Fruit fly (Drosophila melanogaster) whole organism, embryonic: ENCODE results near the gene LPCAT.

ENCODE experiments used
- Ada2b ChIP-seq: fragments of 200-800 bp; sonication (Bioruptor generic); IDR thresholded peaks from 2 replicates; pipeline ENCODE4 v1.3.6; 2022; ENCODE audit warnings: missing biosample characterization, missing genetic modification characterization
- Bdp1 ChIP-seq: fragments of 200-800 bp; sonication (Bioruptor generic); optimal IDR thresholded peaks from 3 replicates; lab custom pipeline; 2016; ENCODE audit warnings: missing biosample characterization, missing genetic modification characterization
- BtbVII ChIP-seq: fragments of 200-800 bp; sonication (Bioruptor generic); optimal IDR thresholded peaks from 3 replicates; lab custom pipeline; 2017; ENCODE audit warnings: missing biosample characterization, mild to moderate bottlenecking, missing genetic modification characterization
- CG10147 ChIP-seq: fragments of 200-800 bp; sonication (Bioruptor generic); optimal IDR thresholded peaks from 2 replicates; lab custom pipeline; 2019; ENCODE audit warnings: missing biosample characterization, mild to moderate bottlenecking, missing genetic modification characterization, moderate library complexity
- CG10267 ChIP-seq: fragments of 200-800 bp; sonication (Bioruptor generic); optimal IDR thresholded peaks from 2 replicates; lab custom pipeline; 2018; ENCODE audit warnings: missing biosample characterization, mild to moderate bottlenecking, missing genetic modification characterization, moderate library complexity
- CG11695 ChIP-seq: fragments of 200-800 bp; sonication (Bioruptor generic); IDR thresholded peaks from 3 replicates; pipeline ENCODE4 v1.3.6; 2022; ENCODE audit warnings: missing biosample characterization, missing genetic modification characterization
- CG17186 ChIP-seq: fragments of 200-800 bp; sonication (Bioruptor generic); optimal IDR thresholded peaks from 3 replicates; lab custom pipeline; 2017; ENCODE audit warnings: missing biosample characterization, missing genetic modification reagents, missing genetic modification characterization
- CG17912 ChIP-seq: fragments of 200-800 bp; sonication (Bioruptor generic); optimal IDR thresholded peaks from 2 replicates; lab custom pipeline; 2018; ENCODE audit warnings: missing biosample characterization, mild to moderate bottlenecking, missing genetic modification characterization
- CG2712 ChIP-seq: fragments of 200-800 bp; optimal IDR thresholded peaks from 3 replicates; lab custom pipeline; 2019; ENCODE audit warnings: missing biosample characterization, mild to moderate bottlenecking, missing genetic modification characterization, moderate library complexity
- CG30020 ChIP-seq: fragments of 200-800 bp; optimal IDR thresholded peaks from 2 replicates; lab custom pipeline; 2019; ENCODE audit warnings: missing biosample characterization, mild to moderate bottlenecking, missing genetic modification characterization, moderate library complexity
- CG31441 ChIP-seq: fragments of 200-800 bp; sonication (Bioruptor generic); IDR thresholded peaks from 2 replicates; pipeline ENCODE4 v1.3.6; 2022; ENCODE audit warnings: missing biosample characterization, missing genetic modification characterization
- CG3281 ChIP-seq: fragments of 200-800 bp; sonication (Bioruptor generic); optimal IDR thresholded peaks from 3 replicates; lab custom pipeline; 2017; ENCODE audit warnings: missing biosample characterization, mild to moderate bottlenecking, missing genetic modification characterization
- CG34224 ChIP-seq: fragments of 200-800 bp; sonication (Bioruptor generic); IDR thresholded peaks from 3 replicates; pipeline ENCODE4 v1.3.6; 2022; ENCODE audit warnings: missing biosample characterization, missing genetic modification characterization; ENCODE audit not compliant: partially characterized antibody
- CG42726 ChIP-seq: fragments of 200-800 bp; sonication (Bioruptor generic); IDR thresholded peaks from 2 replicates; pipeline ENCODE4 v1.3.6; 2022; ENCODE audit warnings: missing biosample characterization, missing genetic modification characterization; ENCODE audit not compliant: partially characterized antibody
- CG4282 ChIP-seq: fragments of 200-800 bp; sonication (Bioruptor generic); optimal IDR thresholded peaks from 2 replicates; lab custom pipeline; 2016; ENCODE audit warnings: missing biosample characterization, missing genetic modification characterization
- CG4424 ChIP-seq: fragments of 200-800 bp; sonication (Bioruptor generic); optimal IDR thresholded peaks from 3 replicates; lab custom pipeline; 2016; ENCODE audit warnings: missing biosample characterization, missing genetic modification characterization
- CG4730 ChIP-seq: fragments of 200-800 bp; sonication (Bioruptor generic); IDR thresholded peaks from 2 replicates; pipeline ENCODE4 v1.3.6; 2022; ENCODE audit warnings: missing biosample characterization, missing genetic modification characterization
- CG4820 ChIP-seq: fragments of 200-800 bp; sonication (Bioruptor generic); optimal IDR thresholded peaks from 3 replicates; lab custom pipeline; 2016; ENCODE audit warnings: missing biosample characterization, missing genetic modification characterization
- CG6791 ChIP-seq: fragments of 200-800 bp; sonication (Bioruptor generic); IDR thresholded peaks from 3 replicates; pipeline ENCODE4 v1.3.6; 2022; ENCODE audit warnings: missing biosample characterization, missing genetic modification characterization; ENCODE audit not compliant: partially characterized antibody
- CG6854 ChIP-seq: fragments of 200-800 bp; sonication (Bioruptor generic); optimal IDR thresholded peaks from 3 replicates; lab custom pipeline; 2017; ENCODE audit warnings: missing biosample characterization, mild to moderate bottlenecking, missing genetic modification characterization
- CG8089 ChIP-seq: fragments of 200-800 bp; sonication (Bioruptor generic); optimal IDR thresholded peaks from 3 replicates; lab custom pipeline; 2016; ENCODE audit warnings: missing biosample characterization, missing genetic modification characterization
- CG8281 ChIP-seq: fragments of 200-800 bp; sonication (Bioruptor generic); optimal IDR thresholded peaks from 2 replicates; lab custom pipeline; 2018; ENCODE audit warnings: missing biosample characterization, mild to moderate bottlenecking, missing genetic modification characterization, moderate library complexity
- CG9797 ChIP-seq: fragments of 200-800 bp; sonication (Bioruptor generic); optimal IDR thresholded peaks from 3 replicates; lab custom pipeline; 2018; ENCODE audit warnings: missing biosample characterization, mild to moderate bottlenecking, missing genetic modification characterization
- D19A ChIP-seq: fragments of 200-800 bp; optimal IDR thresholded peaks from 3 replicates; lab custom pipeline; 2019; ENCODE audit warnings: missing biosample characterization, mild to moderate bottlenecking, missing genetic modification characterization, moderate library complexity
- Dbx ChIP-seq: fragments of 200-800 bp; sonication (Bioruptor generic); IDR thresholded peaks from 3 replicates; pipeline ENCODE4 v1.3.6; 2022; ENCODE audit warnings: missing biosample characterization, missing genetic modification characterization
- Nf-YA ChIP-seq: fragments of 200-800 bp; sonication (Bioruptor generic); IDR thresholded peaks from 2 replicates; pipeline ENCODE4 v1.3.6; 2022; ENCODE audit warnings: missing biosample characterization, missing genetic modification characterization
- Nf-YB ChIP-seq: fragments of 200-800 bp; sonication (Bioruptor generic); optimal IDR thresholded peaks from 3 replicates; lab custom pipeline; 2019; ENCODE audit warnings: missing biosample characterization, mild to moderate bottlenecking, missing genetic modification characterization, moderate library complexity
- Nf-YC ChIP-seq: fragments of 200-800 bp; optimal IDR thresholded peaks from 3 replicates; lab custom pipeline; 2019; ENCODE audit warnings: missing biosample characterization, mild to moderate bottlenecking, missing genetic modification characterization, moderate library complexity
- Vsx1 ChIP-seq: fragments of 200-800 bp; sonication (Bioruptor generic); optimal IDR thresholded peaks from 2 replicates; lab custom pipeline; 2017; ENCODE audit warnings: missing biosample characterization, mild to moderate bottlenecking, missing genetic modification characterization, missing genetic modification reagents
- abd-A ChIP-seq: fragments of 200-800 bp; sonication (Bioruptor generic); optimal IDR thresholded peaks from 3 replicates; lab custom pipeline; 2019; ENCODE audit warnings: missing biosample characterization, mild to moderate bottlenecking, missing genetic modification characterization, moderate library complexity
- bbx ChIP-seq: fragments of 200-800 bp; sonication (Bioruptor generic); IDR thresholded peaks from 2 replicates; pipeline ENCODE4 v1.3.6; 2022; ENCODE audit warnings: missing biosample characterization, missing genetic modification characterization; ENCODE audit not compliant: partially characterized antibody
- chinmo ChIP-seq: fragments of 200-800 bp; sonication (Bioruptor generic); IDR thresholded peaks from 4 replicates; pipeline ENCODE4 v1.3.6; 2022; ENCODE audit warnings: missing biosample characterization, missing genetic modification characterization; ENCODE audit not compliant: partially characterized antibody
- chn ChIP-seq: fragments of 200-800 bp; sonication (Bioruptor generic); optimal IDR thresholded peaks from 2 replicates; lab custom pipeline; 2016; ENCODE audit warnings: missing biosample characterization, missing genetic modification characterization
- ci ChIP-seq: fragments of 200-800 bp; sonication (Bioruptor generic); IDR thresholded peaks from 3 replicates; pipeline ENCODE4 v1.3.6; 2022; ENCODE audit warnings: missing biosample characterization, missing genetic modification characterization
- en ChIP-seq: fragments of 200-800 bp; sonication (Bioruptor generic); optimal IDR thresholded peaks from 2 replicates; lab custom pipeline; 2016; ENCODE audit warnings: missing biosample characterization, missing genetic modification characterization
- eyg ChIP-seq: fragments of 200-800 bp; sonication (Bioruptor generic); optimal IDR thresholded peaks from 3 replicates; lab custom pipeline; 2016; ENCODE audit warnings: missing biosample characterization, missing genetic modification characterization
- fu2 ChIP-seq: fragments of 200-800 bp; sonication (Bioruptor generic); optimal IDR thresholded peaks from 2 replicates; lab custom pipeline; 2016; ENCODE audit warnings: missing biosample characterization, missing genetic modification characterization
- gt ChIP-seq: fragments of 200-800 bp; sonication (Bioruptor generic); IDR thresholded peaks from 2 replicates; pipeline ENCODE4 v1.3.6; 2022; ENCODE audit warnings: missing biosample characterization, missing genetic modification characterization
- h ChIP-seq: fragments of >200 bp; optimal IDR thresholded peaks from 2 replicates; lab custom pipeline; 2017
- hkb ChIP-seq, 2 experiments: fragments of 200-800 bp in 1 of 2; fragments of >200 bp in 1 of 2; sonication (Bioruptor generic) in 1 of 2; IDR thresholded peaks in 1 of 2; optimal IDR thresholded peaks in 1 of 2; 2 replicates each; pipeline versions ENCODE4 v1.3.6 to Lab custom; 2017 to 2022; ENCODE audit warnings: missing biosample characterization in 1 of 2, missing genetic modification characterization in 1 of 2
- jing ChIP-seq: fragments of 200-800 bp; sonication (Bioruptor generic); optimal IDR thresholded peaks from 2 replicates; lab custom pipeline; 2018; ENCODE audit warnings: missing biosample characterization, mild to moderate bottlenecking, missing genetic modification characterization
- maf-S ChIP-seq: fragments of 200-800 bp; sonication (Bioruptor generic); optimal IDR thresholded peaks from 2 replicates; lab custom pipeline; 2016; ENCODE audit warnings: missing biosample characterization, missing genetic modification characterization
- mam ChIP-seq: fragments of 200-800 bp; sonication (Bioruptor generic); optimal IDR thresholded peaks from 3 replicates; lab custom pipeline; 2016; ENCODE audit warnings: missing biosample characterization, missing genetic modification characterization
- pb ChIP-seq: fragments of 200-800 bp; sonication (Bioruptor generic); optimal IDR thresholded peaks from 3 replicates; lab custom pipeline; 2016; ENCODE audit warnings: missing biosample characterization, missing genetic modification characterization
- repo ChIP-seq: fragments of 200-800 bp; sonication (Bioruptor generic); optimal IDR thresholded peaks from 2 replicates; lab custom pipeline; 2016; ENCODE audit warnings: missing biosample characterization, missing genetic modification characterization
- scrt ChIP-seq: fragments of 200-800 bp; sonication (Bioruptor generic); optimal IDR thresholded peaks from 2 replicates; lab custom pipeline; 2018; ENCODE audit warnings: missing biosample characterization, mild to moderate bottlenecking, missing genetic modification characterization, moderate library complexity
- slp2 ChIP-seq: fragments of 200-800 bp; sonication (Bioruptor generic); optimal IDR thresholded peaks from 2 replicates; lab custom pipeline; 2016; ENCODE audit warnings: missing biosample characterization, missing genetic modification characterization
- unpg ChIP-seq: fragments of 200-800 bp; sonication (Bioruptor generic); optimal IDR thresholded peaks from 3 replicates; lab custom pipeline; 2018; ENCODE audit warnings: missing biosample characterization, mild to moderate bottlenecking, missing genetic modification characterization, moderate library complexity
- vvl ChIP-seq: fragments of 200-800 bp; sonication (Bioruptor generic); IDR thresholded peaks from 2 replicates; pipeline ENCODE4 v1.3.6; 2022; ENCODE audit warnings: missing biosample characterization, missing genetic modification characterization

LPCAT gene

dm6 chrX:9579918-9580521 lies at the start of gene LPCAT (continued):
- 0 out of 4 replicates have a peak, but pooled peaks have one; percentile 63 for TF ChIP-seq chinmo (GFP tag; lab: Robert Waterston, UW)
- peak; percentile 96 for TF ChIP-seq CG10267 (tag; lab: Kevin White, UChicago)
- TF ChIP-seq bbx (GFP tag; lab: Robert Waterston, UW), result peak; percentile 58
- TF ChIP-seq eyg (GFP tag; lab: Kevin White, UChicago), result no peak
- TF ChIP-seq gt, result 0 out of 2 replicates have a peak, but pooled peaks have one; percentile 32
- no peak for TF ChIP-seq jing (GFP tag; lab: Kevin White, UChicago)
- TF ChIP-seq CG2712, result peak; percentile 40
- peak; percentile 97 for TF ChIP-seq abd-A (tag; lab: Kevin White, UChicago)
- TF ChIP-seq pb, result peak; percentile 20
- TF ChIP-seq chn, result peak; percentile 48
- TF ChIP-seq CG30020 (tag; lab: Kevin White, UChicago), result no peak
- TF ChIP-seq CG3281 (GFP tag; lab: Kevin White, UChicago), result peak; percentile 54
- peak; percentile 89 for TF ChIP-seq vvl (GFP tag; lab: Robert Waterston, UW)
- peak; percentile 70 for TF ChIP-seq fu2 (GFP tag; lab: Kevin White, UChicago)
- no peak for TF ChIP-seq Nf-YC
- peak; percentile 64 for TF ChIP-seq CG10147 (GFP tag; lab: Kevin White, UChicago)
- TF ChIP-seq CG8089 (GFP tag; lab: Kevin White, UChicago), result peak; percentile 58
- peak; percentile 78 for TF ChIP-seq CG34224
- TF ChIP-seq scrt (GFP tag; lab: Kevin White, UChicago), result peak; percentile 43
- peak; percentile 90 for TF ChIP-seq mam (GFP tag; lab: Kevin White, UChicago)
- peak; percentile 80 for TF ChIP-seq CG17186 (GFP tag; lab: Kevin White, UChicago)
- TF ChIP-seq CG17912 (GFP tag; lab: Kevin White, UChicago), result peak; percentile 18
- 0 out of 2 replicates have a peak, but pooled peaks have one; percentile 17 for TF ChIP-seq CG31441 (GFP tag; lab: Robert Waterston, UW)
- peak; percentile 37 for TF ChIP-seq unpg (GFP tag; lab: Kevin White, UChicago)
- TF ChIP-seq Nf-YB (GFP tag; lab: Kevin White, UChicago), result no peak
- peak; percentile 79 for TF ChIP-seq CG4820 (GFP tag; lab: Kevin White, UChicago)
- TF ChIP-seq D19A, result peak; percentile 1
- peak; percentile 78; the same call in 2 of the 3 replicates for TF ChIP-seq ci
- peak; percentile 8 for TF ChIP-seq BtbVII (GFP tag; lab: Kevin White, UChicago)
- no peak for TF ChIP-seq Vsx1
- peak; percentile 62 for TF ChIP-seq CG4424 (GFP tag; lab: Kevin White, UChicago)
- TF ChIP-seq CG6791 (GFP tag; lab: Robert Waterston, UW), result peak; percentile 78
- TF ChIP-seq Ada2b (GFP tag; lab: Robert Waterston, UW), result peak; percentile 47; the same call in 1 of the 2 replicates
- peak; percentile 95 for TF ChIP-seq hkb (optimal IDR thresholded peaks at IDR 0.05; lab: Kevin White, UChicago)
- peak; percentile 77 for TF ChIP-seq hkb (GFP tag; IDR thresholded peaks at IDR 0.05; lab: Robert Waterston, UW)
- peak; percentile 61 for TF ChIP-seq maf-S (GFP tag; lab: Kevin White, UChicago)
- TF ChIP-seq CG6854 (GFP tag; lab: Kevin White, UChicago), result no peak
- TF ChIP-seq Bdp1 (GFP tag; lab: Kevin White, UChicago), result peak; percentile 45
- no peak for TF ChIP-seq h (lab: Kevin White, UChicago)
- no peak for TF ChIP-seq Nf-YA
- TF ChIP-seq en (GFP tag; lab: Kevin White, UChicago), result no peak
- peak; percentile 90 for TF ChIP-seq Dbx (GFP tag; lab: Robert Waterston, UW)
- TF ChIP-seq repo (GFP tag; lab: Kevin White, UChicago), result peak; percentile 66
- TF ChIP-seq CG42726 (GFP tag; lab: Robert Waterston, UW), result peak; percentile 72
- peak; percentile 60 for TF ChIP-seq slp2 (GFP tag; lab: Kevin White, UChicago)
- TF ChIP-seq CG11695 (GFP tag; lab: Robert Waterston, UW), result peak; percentile 49; the same call in 1 of the 3 replicates
- peak; percentile 50 for TF ChIP-seq CG4730 (GFP tag; lab: Robert Waterston, UW)
- TF ChIP-seq CG8281, result no peak
- TF ChIP-seq CG9797 (GFP tag; lab: Kevin White, UChicago), result peak; percentile 71
- peak; percentile 59 for TF ChIP-seq CG4282 (GFP tag; lab: Kevin White, UChicago)
